Fruit fly (Drosophila melanogaster) whole organism, embryonic: Measurements from ENCODE around the gene CG5521.

Source experiments
- Adf1 ChIP-seq: fragments of 200-800 bp; sonication (Bioruptor generic); IDR thresholded peaks from 2 replicates; pipeline ENCODE4 v1.3.6; 2022; ENCODE audit warnings: missing biosample characterization, missing genetic modification characterization
- Bgb ChIP-seq: fragments of 200-800 bp; sonication (Bioruptor generic); IDR thresholded peaks from 2 replicates; pipeline ENCODE4 v1.3.6; 2022; ENCODE audit warnings: missing biosample characterization, missing genetic modification characterization; ENCODE audit not compliant: partially characterized antibody
- CG10267 ChIP-seq: fragments of 200-800 bp; sonication (Bioruptor generic); optimal IDR thresholded peaks from 2 replicates; lab custom pipeline; 2018; ENCODE audit warnings: missing biosample characterization, mild to moderate bottlenecking, missing genetic modification characterization, moderate library complexity
- CG10959 ChIP-seq: fragments of 200-800 bp; sonication (Bioruptor generic); IDR thresholded peaks from 2 replicates; pipeline ENCODE4 v1.3.6; 2022; ENCODE audit warnings: missing biosample characterization, missing genetic modification characterization
- CG12155 ChIP-seq: fragments of 200-800 bp; sonication (Bioruptor generic); optimal IDR thresholded peaks from 3 replicates; lab custom pipeline; 2016; ENCODE audit warnings: missing biosample characterization, missing genetic modification characterization
- CG12391 ChIP-seq: fragments of 200-800 bp; sonication (Bioruptor generic); optimal IDR thresholded peaks from 3 replicates; lab custom pipeline; 2018; ENCODE audit warnings: missing biosample characterization, mild to moderate bottlenecking, missing genetic modification characterization, moderate library complexity
- CG17912 ChIP-seq: fragments of 200-800 bp; sonication (Bioruptor generic); optimal IDR thresholded peaks from 2 replicates; lab custom pipeline; 2018; ENCODE audit warnings: missing biosample characterization, mild to moderate bottlenecking, missing genetic modification characterization
- CG2678 ChIP-seq: fragments of 200-800 bp; sonication (Bioruptor generic); optimal IDR thresholded peaks from 3 replicates; lab custom pipeline; 2019; ENCODE audit warnings: missing biosample characterization, mild to moderate bottlenecking, missing genetic modification characterization, moderate library complexity
- CG2875 ChIP-seq: fragments of 200-800 bp; sonication (Bioruptor generic); optimal IDR thresholded peaks from 2 replicates; lab custom pipeline; 2017; ENCODE audit warnings: missing biosample characterization, mild to moderate bottlenecking, missing genetic modification characterization, missing genetic modification reagents
- CG31365 ChIP-seq: fragments of 200-800 bp; sonication (Bioruptor generic); optimal IDR thresholded peaks from 2 replicates; lab custom pipeline; 2018; ENCODE audit warnings: missing biosample characterization, mild to moderate bottlenecking, missing genetic modification characterization
- CG3726 ChIP-seq: fragments of 200-800 bp; sonication (Bioruptor generic); IDR thresholded peaks from 3 replicates; pipeline ENCODE4, ENCODE4 v1.3.6; 2022; ENCODE audit warnings: missing biosample characterization, missing genetic modification characterization
- CG3838 ChIP-seq: fragments of 200-800 bp; sonication (Bioruptor generic); optimal IDR thresholded peaks from 3 replicates; lab custom pipeline; 2016; ENCODE audit warnings: missing biosample characterization, missing genetic modification characterization
- CG5245 ChIP-seq: fragments of 200-800 bp; sonication (Bioruptor generic); optimal IDR thresholded peaks from 3 replicates; lab custom pipeline; 2016; ENCODE audit warnings: missing biosample characterization, missing genetic modification characterization
- CG5953 ChIP-seq: fragments of 200-800 bp; sonication (Bioruptor generic); IDR thresholded peaks from 2 replicates; pipeline ENCODE4 v1.3.6; 2022; ENCODE audit warnings: missing biosample characterization, missing genetic modification characterization
- CG8765 ChIP-seq: fragments of 200-800 bp; sonication (Bioruptor generic); IDR thresholded peaks from 2 replicates; pipeline ENCODE4 v1.3.6; 2022; ENCODE audit warnings: missing biosample characterization, missing genetic modification characterization
- D19A ChIP-seq: fragments of 200-800 bp; optimal IDR thresholded peaks from 3 replicates; lab custom pipeline; 2019; ENCODE audit warnings: missing biosample characterization, mild to moderate bottlenecking, missing genetic modification characterization, moderate library complexity
- D19B ChIP-seq: fragments of 200-800 bp; sonication (Bioruptor generic); optimal IDR thresholded peaks from 2 replicates; lab custom pipeline; 2017; ENCODE audit warnings: missing biosample characterization, mild to moderate bottlenecking, missing genetic modification characterization
- Dek ChIP-seq: fragments of 200-800 bp; sonication (Bioruptor generic); optimal IDR thresholded peaks from 3 replicates; lab custom pipeline; 2019; ENCODE audit warnings: missing biosample characterization, mild to moderate bottlenecking, missing genetic modification characterization, moderate library complexity
- Elba2 ChIP-seq: fragments of 200-800 bp; sonication (Bioruptor generic); optimal IDR thresholded peaks from 3 replicates; lab custom pipeline; 2016; ENCODE audit warnings: missing biosample characterization, missing genetic modification characterization
- HLH4C ChIP-seq: fragments of 200-800 bp; sonication (Bioruptor generic); IDR thresholded peaks from 3 replicates; pipeline ENCODE4 v1.3.6; 2022; ENCODE audit warnings: missing biosample characterization, missing genetic modification characterization; ENCODE audit not compliant: partially characterized antibody
- Hr51 ChIP-seq, 2 experiments: fragments of 200-800 bp; sonication (Bioruptor generic); optimal IDR thresholded peaks; 2 replicates in 1 of 2; 3 replicates in 1 of 2; lab custom pipeline; 2016 to 2018; ENCODE audit warnings: missing biosample characterization in 2 of 2, missing genetic modification characterization in 2 of 2, mild to moderate bottlenecking in 1 of 2, moderate library complexity in 1 of 2
- Kr ChIP-seq: fragments of 200-800 bp; sonication (Bioruptor generic); optimal IDR thresholded peaks from 2 replicates; lab custom pipeline; 2017; ENCODE audit warnings: missing biosample characterization, mild to moderate bottlenecking, missing genetic modification characterization
- MBD-R2 ChIP-seq: fragments of 200-800 bp; sonication (Bioruptor generic); IDR thresholded peaks from 2 replicates; pipeline ENCODE4 v1.3.6; 2022; ENCODE audit warnings: missing biosample characterization, missing genetic modification characterization
- NC2α ChIP-seq: fragments of 200-800 bp; sonication (Bioruptor generic); optimal IDR thresholded peaks from 2 replicates; lab custom pipeline; 2016; ENCODE audit warnings: missing biosample characterization, missing genetic modification characterization
- NK7.1 ChIP-seq: fragments of 200-800 bp; sonication (Bioruptor generic); optimal IDR thresholded peaks from 3 replicates; lab custom pipeline; 2016; ENCODE audit warnings: missing biosample characterization, missing genetic modification characterization
- Nf-YB ChIP-seq: fragments of 200-800 bp; sonication (Bioruptor generic); optimal IDR thresholded peaks from 3 replicates; lab custom pipeline; 2019; ENCODE audit warnings: missing biosample characterization, mild to moderate bottlenecking, missing genetic modification characterization, moderate library complexity
- Ptx1 ChIP-seq: fragments of 200-800 bp; sonication (Bioruptor generic); IDR thresholded peaks from 2 replicates; pipeline ENCODE4 v1.3.6; 2022; ENCODE audit warnings: missing biosample characterization, missing genetic modification characterization
- Rx ChIP-seq: fragments of 200-800 bp; sonication (Bioruptor generic); IDR thresholded peaks from 2 replicates; pipeline ENCODE4 v1.3.6; 2022; ENCODE audit warnings: missing biosample characterization, missing genetic modification characterization
- al ChIP-seq: fragments of 200-800 bp; sonication (Bioruptor generic); IDR thresholded peaks from 2 replicates; pipeline ENCODE4 v1.3.6; 2022; ENCODE audit warnings: missing biosample characterization, missing genetic modification characterization
- aop ChIP-seq: fragments of 200-800 bp; sonication (Bioruptor generic); IDR thresholded peaks from 2 replicates; pipeline ENCODE4 v1.3.6; 2022; ENCODE audit warnings: missing biosample characterization, missing genetic modification characterization
- da ChIP-seq: fragments of 200-800 bp; sonication (Bioruptor generic); optimal IDR thresholded peaks from 2 replicates; lab custom pipeline; 2016; ENCODE audit warnings: missing biosample characterization, missing genetic modification characterization
- eyg ChIP-seq: fragments of 200-800 bp; sonication (Bioruptor generic); optimal IDR thresholded peaks from 3 replicates; lab custom pipeline; 2016; ENCODE audit warnings: missing biosample characterization, missing genetic modification characterization
- fd102C ChIP-seq: fragments of 200-800 bp; sonication (Bioruptor generic); optimal IDR thresholded peaks from 2 replicates; lab custom pipeline; 2018; ENCODE audit warnings: missing biosample characterization, mild to moderate bottlenecking, missing genetic modification characterization, moderate library complexity
- fru ChIP-seq: fragments of >200 bp; optimal IDR thresholded peaks from 2 replicates; lab custom pipeline; 2017
- gce ChIP-seq: fragments of 200-800 bp; sonication (Bioruptor generic); IDR thresholded peaks from 3 replicates; pipeline ENCODE4 v1.3.6; 2022; ENCODE audit warnings: missing biosample characterization, missing genetic modification characterization
- gcm ChIP-seq: fragments of 200-800 bp; sonication (Bioruptor generic); optimal IDR thresholded peaks from 2 replicates; lab custom pipeline; 2019; ENCODE audit warnings: missing biosample characterization, mild to moderate bottlenecking, missing genetic modification characterization, moderate library complexity
- grau ChIP-seq: fragments of 200-800 bp; optimal IDR thresholded peaks from 3 replicates; lab custom pipeline; 2019; ENCODE audit warnings: missing biosample characterization, mild to moderate bottlenecking, missing genetic modification characterization, moderate library complexity
- hb ChIP-seq: fragments of 200-800 bp; sonication (Bioruptor generic); IDR thresholded peaks from 3 replicates; pipeline ENCODE4 v1.3.6; 2022; ENCODE audit warnings: missing biosample characterization, missing genetic modification characterization; ENCODE audit not compliant: partially characterized antibody
- knrl ChIP-seq: fragments of 200-800 bp; sonication (Bioruptor generic); IDR thresholded peaks from 3 replicates; pipeline ENCODE4 v1.3.6; 2022; ENCODE audit warnings: missing biosample characterization, missing genetic modification characterization; ENCODE audit not compliant: partially characterized antibody
- lilli ChIP-seq: fragments of 200-800 bp; sonication (Bioruptor generic); optimal IDR thresholded peaks from 3 replicates; lab custom pipeline; 2016; ENCODE audit warnings: missing biosample characterization, missing genetic modification characterization
- mld ChIP-seq: fragments of 200-800 bp; sonication (Bioruptor generic); IDR thresholded peaks from 3 replicates; pipeline ENCODE4 v1.3.6; 2022; ENCODE audit warnings: missing biosample characterization, missing genetic modification characterization; ENCODE audit not compliant: partially characterized antibody
- pb ChIP-seq: fragments of 200-800 bp; sonication (Bioruptor generic); optimal IDR thresholded peaks from 3 replicates; lab custom pipeline; 2016; ENCODE audit warnings: missing biosample characterization, missing genetic modification characterization
- peb ChIP-seq: fragments of 200-800 bp; sonication (Bioruptor generic); IDR thresholded peaks from 2 replicates; pipeline ENCODE4 v1.3.6; 2022; ENCODE audit warnings: missing biosample characterization, missing genetic modification characterization
- pzg ChIP-seq: fragments of 200-800 bp; sonication (Bioruptor generic); optimal IDR thresholded peaks from 3 replicates; lab custom pipeline; 2018; ENCODE audit warnings: missing biosample characterization, mild to moderate bottlenecking, missing genetic modification characterization, moderate library complexity
- repo ChIP-seq: fragments of 200-800 bp; sonication (Bioruptor generic); optimal IDR thresholded peaks from 2 replicates; lab custom pipeline; 2016; ENCODE audit warnings: missing biosample characterization, missing genetic modification characterization
- sd ChIP-seq: fragments of 200-800 bp; sonication (Bioruptor generic); optimal IDR thresholded peaks from 3 replicates; lab custom pipeline; 2018; ENCODE audit warnings: missing biosample characterization, mild to moderate bottlenecking, missing genetic modification characterization, moderate library complexity
- sima ChIP-seq: fragments of 200-800 bp; sonication (Bioruptor generic); optimal IDR thresholded peaks from 2 replicates; lab custom pipeline; 2016; ENCODE audit warnings: missing biosample characterization, missing genetic modification characterization
- sqz ChIP-seq: fragments of 200-800 bp; sonication (Bioruptor generic); optimal IDR thresholded peaks from 3 replicates; lab custom pipeline; 2018; ENCODE audit warnings: missing biosample characterization, mild to moderate bottlenecking, missing genetic modification characterization
- vfl ChIP-seq: fragments of 200-800 bp; sonication (Bioruptor generic); optimal IDR thresholded peaks from 2 replicates; lab custom pipeline; 2016; ENCODE audit warnings: missing biosample characterization, missing genetic modification characterization
- zen2 ChIP-seq: fragments of 200-800 bp; sonication (Bioruptor generic); IDR thresholded peaks from 3 replicates; pipeline ENCODE4 v1.3.6; 2022; ENCODE audit warnings: missing biosample characterization, missing genetic modification characterization; ENCODE audit not compliant: partially characterized antibody
- zfh2 ChIP-seq: fragments of 200-800 bp; sonication (Bioruptor generic); optimal IDR thresholded peaks from 2 replicates; lab custom pipeline; 2016; ENCODE audit warnings: missing biosample characterization, missing genetic modification characterization

The CG5521 gene

DNA sequence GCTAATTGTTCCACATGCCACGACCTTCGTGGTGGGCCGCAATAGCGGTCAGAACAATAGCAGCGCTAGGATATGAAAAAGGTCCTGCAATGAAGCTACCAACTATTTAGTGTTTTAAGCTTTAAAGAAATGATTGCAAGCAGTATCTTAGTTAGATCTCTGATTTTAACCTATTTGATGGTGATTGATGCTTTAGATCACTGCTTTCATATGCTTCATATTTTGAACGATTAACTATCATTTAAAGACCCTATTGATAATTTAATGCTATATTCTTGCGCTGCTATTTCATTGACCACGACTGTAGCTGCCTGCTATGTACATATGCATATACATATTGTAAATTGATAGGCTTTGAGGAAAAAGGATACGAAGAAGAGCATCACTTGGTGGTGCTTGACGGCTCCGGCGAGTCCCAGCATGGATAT, 3.0 kb upstream of the CG5521 start (continued):
- TF ChIP-seq NC2α (GFP tag; lab: Kevin White, UChicago) = no peak
- TF ChIP-seq hb (GFP tag; lab: Robert Waterston, UW) = no peak
- no peak for TF ChIP-seq Elba2
- TF ChIP-seq CG5245 (GFP tag; lab: Kevin White, UChicago) = peak; percentile 79
- TF ChIP-seq MBD-R2 = peak; percentile 42; the same call in 1 of the 2 replicates
- TF ChIP-seq da (GFP tag; lab: Kevin White, UChicago) = no peak
- TF ChIP-seq CG3726 (GFP tag; lab: Robert Waterston, UW) = no peak
- no peak for TF ChIP-seq Bgb (GFP tag; lab: Robert Waterston, UW)
- TF ChIP-seq pb (GFP tag; lab: Kevin White, UChicago) = no peak
- no peak for TF ChIP-seq CG8765
- TF ChIP-seq sqz = peak; percentile 42
- no peak; the same call in 2 of the 3 replicates for TF ChIP-seq gce (GFP tag; lab: Robert Waterston, UW)
- no peak for TF ChIP-seq CG3838 (GFP tag; lab: Kevin White, UChicago)
- peak; percentile 67 for TF ChIP-seq D19A (tag; lab: Kevin White, UChicago)
- peak; percentile 70 for TF ChIP-seq repo
- TF ChIP-seq Adf1 (GFP tag; lab: Robert Waterston, UW) = no peak
- TF ChIP-seq Nf-YB (GFP tag; lab: Kevin White, UChicago) = no peak
- TF ChIP-seq CG2678 (tag; lab: Kevin White, UChicago) = peak; percentile 49
- no peak for TF ChIP-seq peb (GFP tag; lab: Robert Waterston, UW)
- no peak; the same call in 2 of the 3 replicates for TF ChIP-seq mld (GFP tag; lab: Robert Waterston, UW)
- peak; percentile 46 for TF ChIP-seq gcm (GFP tag; lab: Kevin White, UChicago)
- peak; percentile 55 for TF ChIP-seq lilli (GFP tag; lab: Kevin White, UChicago)
- no peak for TF ChIP-seq HLH4C (GFP tag; lab: Robert Waterston, UW)
- no peak for TF ChIP-seq al (GFP tag; lab: Robert Waterston, UW)
- no peak for TF ChIP-seq Rx
- peak; percentile 66 for TF ChIP-seq sima
- peak; percentile 33 for TF ChIP-seq NK7.1
- no peak for TF ChIP-seq CG17912
- no peak for TF ChIP-seq CG31365 (tag; lab: Kevin White, UChicago)
- peak; percentile 59 for TF ChIP-seq grau (tag; lab: Kevin White, UChicago)
- peak; percentile 39 for TF ChIP-seq D19B (GFP tag; lab: Kevin White, UChicago)
- peak in 1 of 2 experiments; percentile 59 for TF ChIP-seq Hr51 (GFP tag; optimal IDR thresholded peaks at IDR 0.05; lab: Kevin White, UChicago)
- TF ChIP-seq Dek = no peak
- TF ChIP-seq Kr = no peak
- no peak for TF ChIP-seq zen2 (GFP tag; lab: Robert Waterston, UW)
- TF ChIP-seq knrl (GFP tag; lab: Robert Waterston, UW) = no peak
- TF ChIP-seq vfl (GFP tag; lab: Kevin White, UChicago) = no peak
- TF ChIP-seq CG10267 (tag; lab: Kevin White, UChicago) = peak; percentile 53
- TF ChIP-seq fd102C (GFP tag; lab: Kevin White, UChicago) = no peak
- 0 out of 2 replicates have a peak, but pooled peaks have one; percentile 17 for TF ChIP-seq CG5953 (GFP tag; lab: Robert Waterston, UW)
- TF ChIP-seq sd = no peak
- no peak for TF ChIP-seq fru (lab: Kevin White, UChicago)
- TF ChIP-seq Ptx1 (GFP tag; lab: Robert Waterston, UW) = peak; percentile 45; the same call in 1 of the 2 replicates
- TF ChIP-seq aop (GFP tag; lab: Robert Waterston, UW) = no peak
- no peak for TF ChIP-seq eyg
- TF ChIP-seq zfh2 = no peak
- TF ChIP-seq CG10959 (GFP tag; lab: Robert Waterston, UW) = peak; percentile 58; the same call in 1 of the 2 replicates
- peak; percentile 15 for TF ChIP-seq CG12155
- no peak for TF ChIP-seq CG2875 (GFP tag; lab: Kevin White, UChicago)
- TF ChIP-seq CG12391 (tag; lab: Kevin White, UChicago) = peak; percentile 32
- TF ChIP-seq pzg = no peak
